Fruit fly (Drosophila melanogaster) whole organism, embryonic: ENCODE results near the gene drm.

Experiments used
- CG10209 ChIP-seq: fragments of 200-800 bp; sonication (Bioruptor generic); optimal IDR thresholded peaks from 3 replicates; lab custom pipeline; 2017; ENCODE audit warnings: missing biosample characterization, mild to moderate bottlenecking, missing genetic modification characterization, missing genetic modification reagents
- CG12744 ChIP-seq: fragments of 200-800 bp; sonication (Bioruptor generic); optimal IDR thresholded peaks from 2 replicates; lab custom pipeline; 2016; ENCODE audit warnings: missing biosample characterization, missing genetic modification characterization
- CG13296 ChIP-seq: fragments of 200-800 bp; sonication (Bioruptor generic); optimal IDR thresholded peaks from 3 replicates; lab custom pipeline; 2018; ENCODE audit warnings: missing biosample characterization, mild to moderate bottlenecking, missing genetic modification characterization
- CG14667 ChIP-seq: fragments of 200-800 bp; sonication (Bioruptor generic); IDR thresholded peaks from 2 replicates; pipeline ENCODE4 v1.3.6; 2022; ENCODE audit warnings: missing biosample characterization, missing genetic modification characterization
- CG14710 ChIP-seq: fragments of 200-800 bp; sonication (Bioruptor generic); optimal IDR thresholded peaks from 3 replicates; lab custom pipeline; 2019; ENCODE audit warnings: missing biosample characterization, mild to moderate bottlenecking, missing genetic modification characterization, moderate library complexity
- CG15696 ChIP-seq: fragments of 200-800 bp; sonication (Bioruptor generic); optimal IDR thresholded peaks from 2 replicates; lab custom pipeline; 2019; ENCODE audit warnings: missing biosample characterization, mild to moderate bottlenecking, missing genetic modification characterization, moderate library complexity
- CG1602 ChIP-seq: fragments of 200-800 bp; sonication (Bioruptor generic); optimal IDR thresholded peaks from 3 replicates; lab custom pipeline; 2016; ENCODE audit warnings: missing biosample characterization, missing genetic modification characterization
- CG1603 ChIP-seq: fragments of 200-800 bp; sonication (Bioruptor generic); optimal IDR thresholded peaks from 2 replicates; lab custom pipeline; 2019; ENCODE audit warnings: missing biosample characterization, mild to moderate bottlenecking, missing genetic modification characterization, moderate library complexity
- CG17186 ChIP-seq: fragments of 200-800 bp; sonication (Bioruptor generic); optimal IDR thresholded peaks from 3 replicates; lab custom pipeline; 2017; ENCODE audit warnings: missing biosample characterization, missing genetic modification reagents, missing genetic modification characterization
- CG1792 ChIP-seq: fragments of 200-800 bp; sonication (Bioruptor generic); optimal IDR thresholded peaks from 2 replicates; lab custom pipeline; 2016; ENCODE audit warnings: missing biosample characterization, missing genetic modification characterization
- CG18262 ChIP-seq: fragments of 200-800 bp; optimal IDR thresholded peaks from 3 replicates; lab custom pipeline; 2019; ENCODE audit warnings: missing biosample characterization, mild to moderate bottlenecking, missing genetic modification characterization, moderate library complexity
- CG2202 ChIP-seq: fragments of 200-800 bp; sonication (Bioruptor generic); optimal IDR thresholded peaks from 2 replicates; lab custom pipeline; 2018; ENCODE audit warnings: missing biosample characterization, mild to moderate bottlenecking, missing genetic modification characterization
- CG30431 ChIP-seq: fragments of 200-800 bp; sonication (Bioruptor generic); optimal IDR thresholded peaks from 2 replicates; lab custom pipeline; 2017; ENCODE audit warnings: missing biosample characterization, missing genetic modification characterization
- CG3065 ChIP-seq: fragments of 200-800 bp; sonication (Bioruptor generic); optimal IDR thresholded peaks from 2 replicates; lab custom pipeline; 2016; ENCODE audit warnings: missing biosample characterization, missing genetic modification characterization
- CG31441 ChIP-seq: fragments of 200-800 bp; sonication (Bioruptor generic); IDR thresholded peaks from 2 replicates; pipeline ENCODE4 v1.3.6; 2022; ENCODE audit warnings: missing biosample characterization, missing genetic modification characterization
- CG33213 ChIP-seq: fragments of 200-800 bp; sonication (Bioruptor generic); optimal IDR thresholded peaks from 3 replicates; lab custom pipeline; 2016; ENCODE audit warnings: missing biosample characterization, missing genetic modification characterization
- CG4360 ChIP-seq: fragments of 200-800 bp; sonication (Bioruptor generic); IDR thresholded peaks from 2 replicates; pipeline ENCODE4 v1.3.6; 2022; ENCODE audit warnings: missing biosample characterization, missing genetic modification characterization
- CG4730 ChIP-seq: fragments of 200-800 bp; sonication (Bioruptor generic); IDR thresholded peaks from 2 replicates; pipeline ENCODE4 v1.3.6; 2022; ENCODE audit warnings: missing biosample characterization, missing genetic modification characterization
- CG7372 ChIP-seq: fragments of 200-800 bp; sonication (Bioruptor generic); IDR thresholded peaks from 2 replicates; pipeline ENCODE4 v1.3.6; 2022; ENCODE audit warnings: missing biosample characterization, missing genetic modification characterization
- Dad ChIP-seq: fragments of 200-800 bp; sonication (Bioruptor generic); optimal IDR thresholded peaks from 3 replicates; lab custom pipeline; 2016; ENCODE audit warnings: missing biosample characterization, missing genetic modification characterization
- Dfd ChIP-seq, 2 experiments: fragments of >200 bp; optimal IDR thresholded peaks; 2 replicates each; lab custom pipeline; 2017; ENCODE audit warnings: missing biosample characterization in 2 of 2, missing genetic modification characterization in 2 of 2
- Drgx ChIP-seq: fragments of 200-800 bp; sonication (Bioruptor generic); IDR thresholded peaks from 2 replicates; pipeline ENCODE4 v1.3.6; 2022; ENCODE audit warnings: missing biosample characterization, missing genetic modification characterization
- ERR ChIP-seq: fragments of 200-800 bp; sonication (Bioruptor generic); optimal IDR thresholded peaks from 2 replicates; lab custom pipeline; 2016; ENCODE audit warnings: missing biosample characterization, missing genetic modification characterization
- Hmr ChIP-seq: fragments of 200-800 bp; sonication (Bioruptor generic); optimal IDR thresholded peaks from 3 replicates; lab custom pipeline; 2017; ENCODE audit warnings: mild to moderate bottlenecking, missing biosample characterization, missing genetic modification reagents, missing genetic modification characterization
- Hr3 ChIP-seq: fragments of 200-800 bp; sonication (Bioruptor generic); optimal IDR thresholded peaks from 3 replicates; lab custom pipeline; 2016; ENCODE audit warnings: missing biosample characterization, missing genetic modification characterization
- Hr78 ChIP-seq, 2 experiments: fragments of 200-800 bp in 1 of 2; fragments of >200 bp in 1 of 2; sonication (Bioruptor generic) in 1 of 2; optimal IDR thresholded peaks; 2 replicates each; lab custom pipeline; 2017 to 2019; ENCODE audit warnings: missing biosample characterization in 2 of 2, missing genetic modification characterization in 2 of 2, mild to moderate bottlenecking in 1 of 2, moderate library complexity in 1 of 2
- Lim3 ChIP-seq: fragments of 200-800 bp; sonication (Bioruptor generic); IDR thresholded peaks from 2 replicates; pipeline ENCODE4 v1.3.6; 2022; ENCODE audit warnings: missing biosample characterization, missing genetic modification characterization
- Meics ChIP-seq: fragments of 200-800 bp; sonication (Bioruptor generic); optimal IDR thresholded peaks from 2 replicates; lab custom pipeline; 2017; ENCODE audit warnings: missing biosample characterization, mild to moderate bottlenecking, missing genetic modification characterization
- Optix ChIP-seq: fragments of 200-800 bp; sonication (Bioruptor generic); IDR thresholded peaks from 3 replicates; pipeline ENCODE4 v1.3.6; 2022; ENCODE audit warnings: missing biosample characterization, missing genetic modification characterization
- Tbp ChIP-seq: fragments of >200 bp; optimal IDR thresholded peaks from 2 replicates; lab custom pipeline; 2018; ENCODE audit warnings: missing biosample characterization, missing genetic modification characterization
- caup ChIP-seq: fragments of 200-800 bp; sonication (Bioruptor generic); optimal IDR thresholded peaks from 3 replicates; lab custom pipeline; 2017; ENCODE audit warnings: missing biosample characterization, mild to moderate bottlenecking, missing genetic modification characterization, moderate library complexity; ENCODE audit not compliant: severe bottlenecking
- emc ChIP-seq: fragments of 200-800 bp; sonication (Bioruptor generic); optimal IDR thresholded peaks from 2 replicates; lab custom pipeline; 2016; ENCODE audit warnings: missing biosample characterization, missing genetic modification characterization
- ewg ChIP-seq: fragments of 200-800 bp; sonication (Bioruptor generic); optimal IDR thresholded peaks from 3 replicates; lab custom pipeline; 2017; ENCODE audit warnings: mild to moderate bottlenecking, missing biosample characterization, missing genetic modification reagents, missing genetic modification characterization
- fd96Cb ChIP-seq: fragments of 200-800 bp; sonication (Bioruptor generic); optimal IDR thresholded peaks from 2 replicates; lab custom pipeline; 2018; ENCODE audit warnings: missing biosample characterization, mild to moderate bottlenecking, missing genetic modification characterization, moderate library complexity
- grn ChIP-seq: fragments of 200-800 bp; sonication (Bioruptor generic); optimal IDR thresholded peaks from 3 replicates; lab custom pipeline; 2017; ENCODE audit warnings: missing biosample characterization, missing genetic modification characterization
- gro ChIP-seq: fragments of 200-800 bp; sonication (Bioruptor generic); optimal IDR thresholded peaks from 2 replicates; lab custom pipeline; 2016; ENCODE audit warnings: missing biosample characterization, missing genetic modification characterization
- gsb ChIP-seq: fragments of 200-800 bp; sonication (Bioruptor generic); IDR thresholded peaks from 2 replicates; pipeline ENCODE4 v1.3.6; 2022; ENCODE audit warnings: missing biosample characterization, missing genetic modification characterization
- gt ChIP-seq: fragments of 200-800 bp; sonication (Bioruptor generic); IDR thresholded peaks from 2 replicates; pipeline ENCODE4 v1.3.6; 2022; ENCODE audit warnings: missing biosample characterization, missing genetic modification characterization
- hkb ChIP-seq, 2 experiments: fragments of 200-800 bp in 1 of 2; fragments of >200 bp in 1 of 2; sonication (Bioruptor generic) in 1 of 2; IDR thresholded peaks in 1 of 2; optimal IDR thresholded peaks in 1 of 2; 2 replicates each; pipeline versions ENCODE4 v1.3.6 to Lab custom; 2017 to 2022; ENCODE audit warnings: missing biosample characterization in 1 of 2, missing genetic modification characterization in 1 of 2
- ind ChIP-seq: fragments of 200-800 bp; sonication (Bioruptor generic); optimal IDR thresholded peaks from 3 replicates; lab custom pipeline; 2016; ENCODE audit warnings: missing biosample characterization, missing genetic modification characterization
- luna ChIP-seq: fragments of 200-800 bp; sonication (Bioruptor generic); optimal IDR thresholded peaks from 2 replicates; lab custom pipeline; 2016; ENCODE audit warnings: missing biosample characterization, missing genetic modification characterization
- nom ChIP-seq: fragments of 200-800 bp; sonication (Bioruptor generic); optimal IDR thresholded peaks from 2 replicates; lab custom pipeline; 2017; ENCODE audit warnings: missing biosample characterization, missing genetic modification characterization, mild to moderate bottlenecking, moderate library complexity, missing genetic modification reagents
- org-1 ChIP-seq: fragments of 200-800 bp; sonication (Bioruptor generic); optimal IDR thresholded peaks from 2 replicates; lab custom pipeline; 2017; ENCODE audit warnings: missing biosample characterization, missing genetic modification characterization
- peb ChIP-seq: fragments of 200-800 bp; sonication (Bioruptor generic); IDR thresholded peaks from 2 replicates; pipeline ENCODE4 v1.3.6; 2022; ENCODE audit warnings: missing biosample characterization, missing genetic modification characterization
- pho ChIP-seq: fragments of 200-800 bp; sonication (Bioruptor generic); optimal IDR thresholded peaks from 2 replicates; lab custom pipeline; 2016; ENCODE audit warnings: missing biosample characterization, missing genetic modification characterization
- repo ChIP-seq: fragments of 200-800 bp; sonication (Bioruptor generic); optimal IDR thresholded peaks from 2 replicates; lab custom pipeline; 2016; ENCODE audit warnings: missing biosample characterization, missing genetic modification characterization
- ro ChIP-seq: fragments of 200-800 bp; sonication (Bioruptor generic); IDR thresholded peaks from 2 replicates; pipeline ENCODE4 v1.3.6; 2022; ENCODE audit warnings: missing biosample characterization, missing genetic modification characterization
- slp2 ChIP-seq: fragments of 200-800 bp; sonication (Bioruptor generic); optimal IDR thresholded peaks from 2 replicates; lab custom pipeline; 2016; ENCODE audit warnings: missing biosample characterization, missing genetic modification characterization
- tin ChIP-seq: fragments of 200-800 bp; sonication (Bioruptor generic); optimal IDR thresholded peaks from 3 replicates; lab custom pipeline; 2016; ENCODE audit warnings: missing biosample characterization, missing genetic modification characterization
- tll ChIP-seq, 2 experiments: fragments of 200-800 bp in 1 of 2; fragments of >200 bp in 1 of 2; sonication (Bioruptor generic) in 1 of 2; optimal IDR thresholded peaks; 2 replicates each; lab custom pipeline; 2017 to 2019; ENCODE audit warnings: missing biosample characterization in 2 of 2, missing genetic modification characterization in 2 of 2, mild to moderate bottlenecking in 1 of 2, moderate library complexity in 1 of 2
- zfh2 ChIP-seq: fragments of 200-800 bp; sonication (Bioruptor generic); optimal IDR thresholded peaks from 2 replicates; lab custom pipeline; 2016; ENCODE audit warnings: missing biosample characterization, missing genetic modification characterization

drm gene

DNA sequence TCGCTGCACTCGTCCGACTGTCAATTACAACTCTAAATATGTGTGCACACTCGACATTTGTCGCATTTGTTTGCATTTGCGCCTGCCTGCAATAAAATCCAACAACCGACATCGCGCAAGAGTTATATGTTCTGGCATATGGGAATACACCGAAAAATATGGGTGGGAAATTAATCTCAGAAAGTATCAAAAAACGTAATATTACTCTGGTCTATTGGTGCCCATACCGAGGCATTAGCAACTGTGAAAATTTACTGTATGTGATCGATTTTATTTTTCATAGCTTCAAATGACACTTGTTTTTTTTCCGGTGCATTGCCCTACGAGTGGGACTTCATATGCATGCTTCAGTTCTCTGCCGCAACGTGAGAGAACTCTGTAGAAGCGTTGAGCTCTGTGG, 34.9 kb downstream of the drm start (continued):
- TF ChIP-seq tll (GFP tag; optimal IDR thresholded peaks at IDR 0.05; lab: Kevin White, UChicago) (no peak), CG7372 (GFP tag; lab: Robert Waterston, UW) (peak; percentile 57), zfh2 (GFP tag; lab: Kevin White, UChicago) (no peak), Hr3 (GFP tag; lab: Kevin White, UChicago) (peak; percentile 70), gt (GFP tag; lab: Robert Waterston, UW) (peak; percentile 60), fd96Cb (tag; lab: Kevin White, UChicago) (peak; percentile 87), CG14710 (tag; lab: Kevin White, UChicago) (peak; percentile 74), CG1602 (GFP tag; lab: Kevin White, UChicago) (peak; percentile 71), CG12744 (GFP tag; lab: Kevin White, UChicago) (peak; percentile 35), nom (GFP tag; lab: Kevin White, UChicago) (no peak), Meics (GFP tag; lab: Kevin White, UChicago) (no peak), hkb (optimal IDR thresholded peaks at IDR 0.05; lab: Kevin White, UChicago) (no peak), hkb (GFP tag; IDR thresholded peaks at IDR 0.05; lab: Robert Waterston, UW) (peak; percentile 80), Optix (GFP tag; lab: Robert Waterston, UW) (peak; percentile 88), CG1603 (tag; lab: Kevin White, UChicago) (peak; percentile 95), CG4730 (GFP tag; lab: Robert Waterston, UW) (peak; percentile 83), grn (GFP tag; lab: Kevin White, UChicago) (no peak), CG18262 (tag; lab: Kevin White, UChicago) (peak; percentile 83), CG31441 (GFP tag; lab: Robert Waterston, UW) (no peak; the same call in none of the 2 replicates), gsb (GFP tag; lab: Robert Waterston, UW) (peak; percentile 16; the same call in 1 of the 2 replicates), Drgx (GFP tag; lab: Robert Waterston, UW) (peak; percentile 77), CG2202 (peak; percentile 77), slp2 (GFP tag; lab: Kevin White, UChicago) (peak; percentile 73), gro (no peak), CG15696 (tag; lab: Kevin White, UChicago) (peak; percentile 78), org-1 (GFP tag; lab: Kevin White, UChicago) (peak; percentile 55), CG13296 (GFP tag; lab: Kevin White, UChicago) (no peak), CG10209 (GFP tag; lab: Kevin White, UChicago) (peak; percentile 65), Dfd (GFP tag; optimal IDR thresholded peaks at IDR 0.05; lab: Kevin White, UChicago) (no peak), peb (GFP tag; lab: Robert Waterston, UW) (peak; percentile 75), CG17186 (GFP tag; lab: Kevin White, UChicago) (peak; percentile 35), ewg (peak; percentile 73), Hr78 (GFP tag; optimal IDR thresholded peaks at IDR 0.05; lab: Kevin White, UChicago) (peak in 1 of 2 experiments; percentile 16), luna (no peak), emc (GFP tag; lab: Kevin White, UChicago) (peak; percentile 13), Lim3 (GFP tag; lab: Robert Waterston, UW) (peak; percentile 70), caup (peak; percentile 22), CG30431 (peak; percentile 78), repo (GFP tag; lab: Kevin White, UChicago) (peak; percentile 63), pho (GFP tag; lab: Kevin White, UChicago) (peak; percentile 37), tin (peak; percentile 83), ro (GFP tag; lab: Robert Waterston, UW) (peak; percentile 31; the same call in 1 of the 2 replicates), Dad (peak; percentile 61), CG33213 (peak; percentile 78), CG14667 (GFP tag; lab: Robert Waterston, UW) (peak; percentile 84), CG4360 (GFP tag; lab: Robert Waterston, UW) (peak; percentile 64; the same call in 1 of the 2 replicates), Tbp (GFP tag; lab: Kevin White, UChicago) (no peak), CG3065 (GFP tag; lab: Kevin White, UChicago) (peak; percentile 76), ERR (GFP tag; lab: Kevin White, UChicago) (peak; percentile 63), Hmr (GFP tag; lab: Kevin White, UChicago) (no peak), CG1792 (GFP tag; lab: Kevin White, UChicago) (peak; percentile 70), ind (GFP tag; lab: Kevin White, UChicago) (peak; percentile 65)
